Fruit fly (Drosophila melanogaster): ENCODE measurements around the gene Nep2.

The Nep2 gene

DNA sequence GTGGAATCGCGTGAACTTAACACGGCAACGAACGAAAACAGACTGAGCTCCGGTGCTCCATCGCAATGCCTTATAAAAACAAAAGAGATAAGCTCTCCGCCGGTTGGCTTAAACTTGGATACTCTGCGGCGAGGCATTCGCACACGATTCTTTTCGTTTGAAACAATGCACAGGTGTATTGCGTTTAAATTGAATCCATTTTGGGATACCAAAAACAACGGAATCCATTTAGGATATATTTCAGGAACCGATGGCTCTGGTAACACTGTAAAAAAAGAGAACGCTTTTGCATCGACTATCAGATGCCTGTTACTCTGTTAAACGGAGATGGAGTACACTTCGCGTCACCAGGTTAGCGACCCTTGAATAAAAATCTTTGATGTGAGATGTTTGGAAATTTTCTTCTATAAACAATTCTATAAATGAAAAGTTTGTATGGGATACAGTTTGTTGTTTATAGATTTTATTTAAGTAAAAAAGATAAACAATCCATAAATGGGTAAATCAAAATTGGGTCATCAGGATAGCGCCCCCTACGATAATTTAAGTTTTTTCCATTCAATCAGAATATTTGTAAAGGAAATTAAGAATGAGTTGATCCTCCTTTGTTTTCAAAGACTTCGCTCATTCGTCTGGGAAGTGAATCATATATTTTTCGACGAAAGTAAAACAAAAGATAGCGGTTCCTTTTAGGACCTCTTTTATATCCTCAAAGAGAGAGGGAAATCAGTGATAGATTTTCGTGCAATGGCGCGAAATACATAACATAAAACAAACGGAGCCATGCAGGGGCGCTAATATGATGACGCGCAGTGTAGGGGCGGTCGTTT lies at the start of gene Nep2:
Gene Nep2 (minus strand): TSS at position 51 of the 830 bp plus-strand sequence.
- no peak for TF ChIP-seq CG12605 (GFP tag; IDR thresholded peaks at IDR 0.05)
- no peak; the same call in 1 of the 2 replicates for TF ChIP-seq Ets98B (GFP tag; IDR thresholded peaks at IDR 0.05)
- peak; percentile 20 for TF ChIP-seq Snoo (tag; optimal IDR thresholded peaks at IDR 0.05)
- TF ChIP-seq CG32121 (GFP tag; IDR thresholded peaks at IDR 0.05): no peak
- TF ChIP-seq CG14655 (GFP tag; optimal IDR thresholded peaks at IDR 0.05): peak; percentile 79
- TF ChIP-seq CG8301 (tag; optimal IDR thresholded peaks at IDR 0.05): peak; percentile 53
- no peak for TF ChIP-seq CG10348 (GFP tag; IDR thresholded peaks at IDR 0.05)
- 0 out of 3 replicates have a peak, but pooled peaks have one; percentile 16 for TF ChIP-seq fd96Ca (GFP tag; IDR thresholded peaks at IDR 0.05)
- TF ChIP-seq CG34367 (tag; optimal IDR thresholded peaks at IDR 0.05): peak; percentile 33
- TF ChIP-seq Pif1A (GFP tag; optimal IDR thresholded peaks at IDR 0.05): peak; percentile 52
- TF ChIP-seq rn (GFP tag; IDR thresholded peaks at IDR 0.05): no peak
- TF ChIP-seq CG15710 (tag; optimal IDR thresholded peaks at IDR 0.05): peak; percentile 61
- TF ChIP-seq EcR (GFP tag; optimal IDR thresholded peaks at IDR 0.05): peak; percentile 7
- no peak for TF ChIP-seq CG13204 (GFP tag; optimal IDR thresholded peaks at IDR 0.05)
- TF ChIP-seq gl (tag; optimal IDR thresholded peaks at IDR 0.05): no peak
- peak; percentile 48 for TF ChIP-seq CG9948 (tag; optimal IDR thresholded peaks at IDR 0.05)
- peak; percentile 66 for TF ChIP-seq CG8159 (tag; optimal IDR thresholded peaks at IDR 0.05)
- peak; percentile 18; the same call in 2 of the 3 replicates for TF ChIP-seq CG4496 (GFP tag; IDR thresholded peaks at IDR 0.05)
- peak; percentile 28 for TF ChIP-seq CG17806 (tag; optimal IDR thresholded peaks at IDR 0.05)
- TF ChIP-seq Pif1B (GFP tag; optimal IDR thresholded peaks at IDR 0.05): peak; percentile 55
- TF ChIP-seq D1 (tag; optimal IDR thresholded peaks at IDR 0.05): no peak

DNA sequence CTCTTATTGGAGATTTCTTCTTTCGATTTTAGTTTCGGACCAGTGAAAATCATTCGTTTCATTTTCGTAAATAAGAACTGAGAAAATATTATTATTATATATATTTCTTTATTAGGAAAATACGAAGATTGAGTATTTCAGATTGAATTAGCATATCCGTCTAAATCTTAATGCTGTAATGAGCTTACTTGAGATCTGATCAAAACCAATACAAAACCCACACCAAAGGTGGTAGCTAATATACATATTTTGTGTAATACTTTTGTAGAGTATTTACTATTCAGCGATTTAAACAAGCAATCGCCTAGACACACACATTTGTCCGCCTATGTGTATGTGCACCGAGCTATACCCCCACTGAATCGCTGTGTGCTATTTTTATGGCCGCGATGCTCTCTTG lies 49.0 kb upstream of the Nep2 start:
- TF ChIP-seq fd96Ca (GFP tag; IDR thresholded peaks at IDR 0.05): no peak
- TF ChIP-seq rn (GFP tag; IDR thresholded peaks at IDR 0.05): no peak
- TF ChIP-seq CG34367 (tag; optimal IDR thresholded peaks at IDR 0.05): no peak
- TF ChIP-seq CG14655 (GFP tag; optimal IDR thresholded peaks at IDR 0.05): no peak
- TF ChIP-seq CG9948 (tag; optimal IDR thresholded peaks at IDR 0.05): no peak
- TF ChIP-seq CG17806 (tag; optimal IDR thresholded peaks at IDR 0.05): no peak
- TF ChIP-seq CG32121 (GFP tag; IDR thresholded peaks at IDR 0.05): no peak
- no peak for TF ChIP-seq Ets98B (GFP tag; IDR thresholded peaks at IDR 0.05)
- TF ChIP-seq CG8159 (tag; optimal IDR thresholded peaks at IDR 0.05): no peak
- no peak for TF ChIP-seq CG13204 (GFP tag; optimal IDR thresholded peaks at IDR 0.05)
- TF ChIP-seq Pif1A (GFP tag; optimal IDR thresholded peaks at IDR 0.05): no peak
- TF ChIP-seq D1 (tag; optimal IDR thresholded peaks at IDR 0.05): no peak
- TF ChIP-seq Snoo (tag; optimal IDR thresholded peaks at IDR 0.05): no peak
- TF ChIP-seq CG4496 (GFP tag; IDR thresholded peaks at IDR 0.05): no peak
- TF ChIP-seq CG8301 (tag; optimal IDR thresholded peaks at IDR 0.05): no peak
- TF ChIP-seq CG10348 (GFP tag; IDR thresholded peaks at IDR 0.05): no peak
- no peak for TF ChIP-seq gl (tag; optimal IDR thresholded peaks at IDR 0.05)
- TF ChIP-seq CG15710 (tag; optimal IDR thresholded peaks at IDR 0.05): no peak
- TF ChIP-seq CG12605 (GFP tag; IDR thresholded peaks at IDR 0.05): no peak

DNA sequence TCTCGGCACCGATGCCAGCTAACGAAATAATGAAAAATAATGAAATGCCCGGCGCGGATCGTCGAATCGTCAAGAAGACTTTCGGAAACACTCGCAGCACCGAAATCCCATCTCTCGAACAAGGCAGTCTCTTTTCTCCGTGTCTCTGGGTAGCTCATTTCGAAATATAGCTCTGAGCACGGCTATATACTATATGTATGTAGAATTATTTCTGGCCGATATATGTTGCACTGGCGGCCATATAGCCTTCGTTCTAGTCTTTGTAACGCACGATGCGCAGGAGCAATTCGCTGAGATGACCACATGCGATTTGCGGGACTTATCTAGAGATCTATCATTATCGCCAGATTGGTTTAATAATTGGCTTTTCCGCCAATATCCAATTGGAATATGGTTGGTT lies 48.6 kb upstream of the Nep2 start, which contains the start of gene CG14655:
Gene CG14655 (minus strand): TSS at position 41 of the 400 bp plus-strand sequence.
- no peak for TF ChIP-seq Ets98B (GFP tag; IDR thresholded peaks at IDR 0.05)
- no peak for TF ChIP-seq fd96Ca (GFP tag; IDR thresholded peaks at IDR 0.05)
- no peak for TF ChIP-seq CG15710 (tag; optimal IDR thresholded peaks at IDR 0.05)
- TF ChIP-seq gl (tag; optimal IDR thresholded peaks at IDR 0.05): no peak
- TF ChIP-seq CG8159 (tag; optimal IDR thresholded peaks at IDR 0.05): no peak
- TF ChIP-seq D1 (tag; optimal IDR thresholded peaks at IDR 0.05): no peak
- TF ChIP-seq Pif1B (GFP tag; optimal IDR thresholded peaks at IDR 0.05): no peak
- TF ChIP-seq CG34367 (tag; optimal IDR thresholded peaks at IDR 0.05): no peak
- no peak for TF ChIP-seq CG12605 (GFP tag; IDR thresholded peaks at IDR 0.05)
- no peak for TF ChIP-seq CG17806 (tag; optimal IDR thresholded peaks at IDR 0.05)
- no peak for TF ChIP-seq CG4496 (GFP tag; IDR thresholded peaks at IDR 0.05)
- no peak for TF ChIP-seq CG9948 (tag; optimal IDR thresholded peaks at IDR 0.05)

DNA sequence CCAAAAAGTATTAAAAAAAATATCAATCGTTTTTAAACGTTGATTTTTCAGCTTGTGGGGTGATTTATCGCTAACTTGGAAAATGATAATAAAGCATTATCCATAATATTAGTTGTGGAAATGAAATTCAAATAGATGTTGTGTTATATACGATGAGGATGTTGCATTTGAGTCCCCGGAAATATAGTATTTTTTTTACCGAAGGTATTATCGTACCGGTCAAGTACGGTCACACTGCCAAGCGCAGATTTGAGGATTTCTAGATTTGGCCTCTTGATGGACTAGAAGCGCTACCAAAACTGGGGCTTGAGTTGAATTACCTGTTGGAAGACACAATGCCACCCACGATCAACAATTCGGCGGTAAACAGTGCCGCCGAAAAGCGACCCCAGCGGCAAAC lies 43.7 kb upstream of the Nep2 start:
- TF ChIP-seq EcR (GFP tag; optimal IDR thresholded peaks at IDR 0.05): no peak
- TF ChIP-seq Ets98B (GFP tag; IDR thresholded peaks at IDR 0.05): peak; percentile 15; the same call in 1 of the 2 replicates
- 0 out of 2 replicates have a peak, but pooled peaks have one; percentile 12 for TF ChIP-seq CG32121 (GFP tag; IDR thresholded peaks at IDR 0.05)
- TF ChIP-seq CG4496 (GFP tag; IDR thresholded peaks at IDR 0.05): peak; percentile 54; the same call in 1 of the 3 replicates

DNA sequence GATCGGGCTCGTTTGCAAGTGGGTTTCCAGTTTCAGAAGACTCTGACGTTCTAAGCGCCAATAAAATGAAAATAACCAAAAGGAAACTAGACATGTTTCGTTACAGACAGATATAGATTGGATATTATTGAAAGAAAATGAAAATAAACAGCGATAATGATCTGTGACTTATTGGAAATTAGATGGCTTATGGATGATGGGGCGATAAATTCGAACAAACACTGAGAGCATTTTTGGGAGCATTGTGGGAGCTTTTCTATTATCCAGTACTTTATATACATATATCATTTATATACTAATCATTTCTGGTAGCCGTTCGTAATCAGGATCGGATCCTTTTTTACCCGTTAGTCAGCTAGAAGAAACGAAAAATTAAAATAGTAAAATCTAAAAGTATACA lies 43.3 kb upstream of the Nep2 start, which contains the start of gene CG44088:
Gene CG44088 (minus strand): TSS at position 101 of the 400 bp plus-strand sequence.
- TF ChIP-seq Ets98B (GFP tag; IDR thresholded peaks at IDR 0.05): no peak
- TF ChIP-seq CG17806 (tag; optimal IDR thresholded peaks at IDR 0.05): no peak
- TF ChIP-seq gl (tag; optimal IDR thresholded peaks at IDR 0.05): no peak
- no peak for TF ChIP-seq EcR (GFP tag; optimal IDR thresholded peaks at IDR 0.05)
- no peak for TF ChIP-seq Pif1A (GFP tag; optimal IDR thresholded peaks at IDR 0.05)
- no peak for TF ChIP-seq CG13204 (GFP tag; optimal IDR thresholded peaks at IDR 0.05)
- no peak for TF ChIP-seq CG14655 (GFP tag; optimal IDR thresholded peaks at IDR 0.05)
- TF ChIP-seq rn (GFP tag; IDR thresholded peaks at IDR 0.05): no peak
- TF ChIP-seq Snoo (tag; optimal IDR thresholded peaks at IDR 0.05): no peak
- no peak for TF ChIP-seq CG9948 (tag; optimal IDR thresholded peaks at IDR 0.05)
- no peak for TF ChIP-seq CG15710 (tag; optimal IDR thresholded peaks at IDR 0.05)
- TF ChIP-seq CG8159 (tag; optimal IDR thresholded peaks at IDR 0.05): no peak
- TF ChIP-seq D1 (tag; optimal IDR thresholded peaks at IDR 0.05): no peak
- TF ChIP-seq CG10348 (GFP tag; IDR thresholded peaks at IDR 0.05): no peak
- no peak for TF ChIP-seq CG32121 (GFP tag; IDR thresholded peaks at IDR 0.05)

Measured in whole organism, pupa.